Fruit fly (Drosophila melanogaster): ENCODE data around the gene CG33493.

DNA sequence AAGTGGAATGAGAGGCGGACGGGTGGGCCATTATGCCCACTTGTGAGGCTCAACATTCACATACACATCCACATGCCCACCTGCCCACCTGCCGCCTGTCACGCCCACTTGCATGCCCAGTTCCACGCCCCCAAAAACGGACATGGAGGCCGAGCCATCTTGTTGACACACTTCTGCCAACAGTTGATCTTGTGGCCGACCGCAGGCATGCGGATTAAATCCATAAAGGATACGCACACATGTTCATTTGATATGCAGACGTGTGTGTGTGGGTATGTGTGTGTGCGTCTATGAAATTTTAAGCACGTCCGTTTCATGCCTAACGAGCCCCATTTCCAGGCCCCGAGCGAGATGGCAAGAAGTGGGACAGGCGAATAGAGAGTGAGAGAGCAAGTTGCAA, 9.2 kb upstream of the CG33493 start:
- no peak for TF ChIP-seq psq (optimal IDR thresholded peaks at IDR 0.05)
- TF ChIP-seq insv (optimal IDR thresholded peaks at IDR 0.05): no peak
- no peak for TF ChIP-seq Myc (optimal IDR thresholded peaks at IDR 0.05)
- no peak for TF ChIP-seq Sin3A (optimal IDR thresholded peaks at IDR 0.05)

Measured in Kc167 (cell line).